Fruit fly (Drosophila melanogaster) whole organism, embryonic: Measurements from ENCODE around the gene sni.
A peak's percentile ranks its signal among the peaks of the same experiment; 100 is the strongest.

Experiments used
- ATbp ChIP-seq: fragments of 200-800 bp; sonication (Bioruptor generic); optimal IDR thresholded peaks from 2 replicates; lab custom pipeline; 2017; ENCODE audit warnings: missing biosample characterization, mild to moderate bottlenecking, missing genetic modification characterization, missing genetic modification reagents
- Bdp1 ChIP-seq: fragments of 200-800 bp; sonication (Bioruptor generic); optimal IDR thresholded peaks from 3 replicates; lab custom pipeline; 2016; ENCODE audit warnings: missing biosample characterization, missing genetic modification characterization
- CG11504 ChIP-seq: fragments of 200-800 bp; sonication (Bioruptor generic); optimal IDR thresholded peaks from 3 replicates; lab custom pipeline; 2019; ENCODE audit warnings: missing biosample characterization, mild to moderate bottlenecking, missing genetic modification characterization, moderate library complexity
- CG13424 ChIP-seq: fragments of 200-800 bp; sonication (Bioruptor generic); optimal IDR thresholded peaks from 2 replicates; lab custom pipeline; 2019; ENCODE audit warnings: missing biosample characterization, mild to moderate bottlenecking, missing genetic modification characterization, moderate library complexity
- CG13624 ChIP-seq: fragments of 200-800 bp; sonication (Bioruptor generic); optimal IDR thresholded peaks from 2 replicates; lab custom pipeline; 2016; ENCODE audit warnings: missing biosample characterization, missing genetic modification characterization
- CG14710 ChIP-seq: fragments of 200-800 bp; sonication (Bioruptor generic); optimal IDR thresholded peaks from 3 replicates; lab custom pipeline; 2019; ENCODE audit warnings: missing biosample characterization, mild to moderate bottlenecking, missing genetic modification characterization, moderate library complexity
- CG15269 ChIP-seq: fragments of 200-800 bp; sonication (Bioruptor generic); optimal IDR thresholded peaks from 2 replicates; lab custom pipeline; 2018; ENCODE audit warnings: missing biosample characterization, mild to moderate bottlenecking, missing genetic modification characterization, moderate library complexity
- CG17361 ChIP-seq: fragments of 200-800 bp; sonication (Bioruptor generic); IDR thresholded peaks from 3 replicates; pipeline ENCODE4 v1.3.6; 2022; ENCODE audit warnings: missing biosample characterization, missing genetic modification characterization
- CG17612 ChIP-seq: fragments of 200-800 bp; sonication (Bioruptor generic); IDR thresholded peaks from 2 replicates; pipeline ENCODE4 v1.3.6; 2022; ENCODE audit warnings: missing biosample characterization, missing genetic modification characterization
- CG2120 ChIP-seq: fragments of 200-800 bp; sonication (Bioruptor generic); optimal IDR thresholded peaks from 3 replicates; lab custom pipeline; 2016; ENCODE audit warnings: missing biosample characterization, missing genetic modification characterization
- CG2678 ChIP-seq: fragments of 200-800 bp; sonication (Bioruptor generic); optimal IDR thresholded peaks from 3 replicates; lab custom pipeline; 2019; ENCODE audit warnings: missing biosample characterization, mild to moderate bottlenecking, missing genetic modification characterization, moderate library complexity
- CG30403 ChIP-seq: fragments of 200-800 bp; sonication (Bioruptor generic); optimal IDR thresholded peaks from 3 replicates; lab custom pipeline; 2016; ENCODE audit warnings: missing biosample characterization, missing genetic modification characterization
- CG3847 ChIP-seq: fragments of 200-800 bp; sonication (Bioruptor generic); IDR thresholded peaks from 2 replicates; pipeline ENCODE4 v1.3.6; 2022; ENCODE audit warnings: missing biosample characterization, missing genetic modification characterization
- CG7271 ChIP-seq: fragments of 200-800 bp; sonication (Bioruptor generic); optimal IDR thresholded peaks from 2 replicates; lab custom pipeline; 2018; ENCODE audit warnings: missing biosample characterization, mild to moderate bottlenecking, missing genetic modification characterization, moderate library complexity
- CG7556 ChIP-seq: fragments of 200-800 bp; sonication (Bioruptor generic); optimal IDR thresholded peaks from 2 replicates; lab custom pipeline; 2017; ENCODE audit warnings: missing biosample characterization, mild to moderate bottlenecking, missing genetic modification characterization
- CG7745 ChIP-seq: fragments of 200-800 bp; sonication (Bioruptor generic); optimal IDR thresholded peaks from 2 replicates; lab custom pipeline; 2018; ENCODE audit warnings: missing biosample characterization, mild to moderate bottlenecking, missing genetic modification characterization, moderate library complexity
- CG9215 ChIP-seq: fragments of 200-800 bp; sonication (Bioruptor generic); IDR thresholded peaks from 2 replicates; pipeline ENCODE4 v1.3.6; 2022; ENCODE audit warnings: missing biosample characterization, missing genetic modification characterization
- CG9437 ChIP-seq: fragments of 200-800 bp; sonication (Bioruptor generic); optimal IDR thresholded peaks from 2 replicates; lab custom pipeline; 2018; ENCODE audit warnings: missing biosample characterization, mild to moderate bottlenecking, missing genetic modification characterization
- CG9932 ChIP-seq: fragments of 200-800 bp; sonication (Bioruptor generic); IDR thresholded peaks from 2 replicates; pipeline ENCODE4 v1.3.6; 2022; ENCODE audit warnings: missing biosample characterization, missing genetic modification characterization
- CTCF ChIP-seq: fragments of 200-800 bp; sonication (Bioruptor generic); optimal IDR thresholded peaks from 2 replicates; lab custom pipeline; 2017; ENCODE audit warnings: missing biosample characterization, mild to moderate bottlenecking, missing genetic modification characterization, moderate library complexity
- Chrac-16 ChIP-seq: fragments of 200-800 bp; sonication (Bioruptor generic); optimal IDR thresholded peaks from 3 replicates; lab custom pipeline; 2016; ENCODE audit warnings: missing biosample characterization, missing genetic modification characterization
- CoRest ChIP-seq: fragments of 200-800 bp; sonication (Bioruptor generic); optimal IDR thresholded peaks from 3 replicates; lab custom pipeline; 2018; ENCODE audit warnings: missing biosample characterization, mild to moderate bottlenecking, missing genetic modification characterization, moderate library complexity
- Ets65A ChIP-seq: fragments of 200-800 bp; sonication (Bioruptor generic); peaks from one replicate; lab custom pipeline; 2016; ENCODE audit warnings: missing biosample characterization, missing genetic modification characterization
- Ets97D ChIP-seq: fragments of 200-800 bp; sonication (Bioruptor generic); optimal IDR thresholded peaks from 3 replicates; lab custom pipeline; 2016; ENCODE audit warnings: missing biosample characterization, missing genetic modification characterization
- Fer3 ChIP-seq: fragments of 200-800 bp; sonication (Bioruptor generic); optimal IDR thresholded peaks from 2 replicates; lab custom pipeline; 2018; ENCODE audit warnings: missing biosample characterization, mild to moderate bottlenecking, missing genetic modification characterization, moderate library complexity
- HmgD ChIP-seq: fragments of 200-800 bp; sonication (Bioruptor generic); optimal IDR thresholded peaks from 3 replicates; lab custom pipeline; 2016; ENCODE audit warnings: missing biosample characterization, missing genetic modification characterization
- Hr51 ChIP-seq, 2 experiments: fragments of 200-800 bp; sonication (Bioruptor generic); optimal IDR thresholded peaks; 2 replicates in 1 of 2; 3 replicates in 1 of 2; lab custom pipeline; 2016 to 2018; ENCODE audit warnings: missing biosample characterization in 2 of 2, missing genetic modification characterization in 2 of 2, mild to moderate bottlenecking in 1 of 2, moderate library complexity in 1 of 2
- Lpt ChIP-seq: fragments of >200 bp; optimal IDR thresholded peaks from 2 replicates; lab custom pipeline; 2018; ENCODE audit warnings: missing biosample characterization, missing genetic modification characterization
- Myb ChIP-seq: fragments of 200-800 bp; sonication (Bioruptor generic); optimal IDR thresholded peaks from 2 replicates; lab custom pipeline; 2016; ENCODE audit warnings: missing biosample characterization, missing genetic modification characterization
- Nf-YA ChIP-seq: fragments of 200-800 bp; sonication (Bioruptor generic); IDR thresholded peaks from 2 replicates; pipeline ENCODE4 v1.3.6; 2022; ENCODE audit warnings: missing biosample characterization, missing genetic modification characterization
- Oaz ChIP-seq: fragments of 200-800 bp; sonication (Bioruptor generic); IDR thresholded peaks from 2 replicates; pipeline ENCODE4 v1.3.6; 2022; ENCODE audit warnings: missing biosample characterization, missing genetic modification characterization
- Oli ChIP-seq: fragments of 200-800 bp; sonication (Bioruptor generic); optimal IDR thresholded peaks from 2 replicates; lab custom pipeline; 2018; ENCODE audit warnings: missing biosample characterization, mild to moderate bottlenecking, missing genetic modification characterization, moderate library complexity
- Ptx1 ChIP-seq: fragments of 200-800 bp; sonication (Bioruptor generic); IDR thresholded peaks from 2 replicates; pipeline ENCODE4 v1.3.6; 2022; ENCODE audit warnings: missing biosample characterization, missing genetic modification characterization
- Sin3A ChIP-seq: fragments of >200 bp; optimal IDR thresholded peaks from 2 replicates; lab custom pipeline; 2018
- Trl ChIP-seq, 3 experiments: fragments of >200 bp in 2 of 3; fragments of 200-800 bp in 1 of 3; sonication (Bioruptor generic) in 1 of 3; optimal IDR thresholded peaks; 2 replicates in 1 of 3; 3 replicates in 2 of 3; lab custom pipeline; 2016 to 2017; ENCODE audit warnings: missing biosample characterization in 1 of 3, missing genetic modification characterization in 1 of 3
- Xbp1 ChIP-seq: fragments of 200-800 bp; sonication (Bioruptor generic); optimal IDR thresholded peaks from 3 replicates; lab custom pipeline; 2016; ENCODE audit warnings: missing biosample characterization, mild to moderate bottlenecking, missing genetic modification characterization
- YL-1 ChIP-seq: fragments of 200-800 bp; sonication (Bioruptor generic); optimal IDR thresholded peaks from 3 replicates; lab custom pipeline; 2017; ENCODE audit warnings: missing biosample characterization, mild to moderate bottlenecking, missing genetic modification characterization
- bigmax ChIP-seq: fragments of 200-800 bp; sonication (Bioruptor generic); optimal IDR thresholded peaks from 2 replicates; lab custom pipeline; 2018; ENCODE audit warnings: missing biosample characterization, mild to moderate bottlenecking, missing genetic modification characterization
- dan ChIP-seq: fragments of 200-800 bp; sonication (Bioruptor generic); IDR thresholded peaks from 2 replicates; pipeline ENCODE4 v1.3.6; 2022; ENCODE audit warnings: missing biosample characterization, missing genetic modification characterization
- dm ChIP-seq: fragments of 200-800 bp; sonication (Bioruptor generic); optimal IDR thresholded peaks from 3 replicates; lab custom pipeline; 2016; ENCODE audit warnings: missing biosample characterization, missing genetic modification characterization
- dmrt99B ChIP-seq: fragments of 200-800 bp; sonication (Bioruptor generic); optimal IDR thresholded peaks from 2 replicates; lab custom pipeline; 2018; ENCODE audit warnings: missing biosample characterization, mild to moderate bottlenecking, missing genetic modification characterization, moderate library complexity
- dysf ChIP-seq: fragments of 200-800 bp; sonication (Bioruptor generic); IDR thresholded peaks from 3 replicates; pipeline ENCODE4 v1.3.6; 2022; ENCODE audit warnings: missing biosample characterization, missing genetic modification characterization
- eyg ChIP-seq: fragments of 200-800 bp; sonication (Bioruptor generic); optimal IDR thresholded peaks from 3 replicates; lab custom pipeline; 2016; ENCODE audit warnings: missing biosample characterization, missing genetic modification characterization
- grau ChIP-seq: fragments of 200-800 bp; optimal IDR thresholded peaks from 3 replicates; lab custom pipeline; 2019; ENCODE audit warnings: missing biosample characterization, mild to moderate bottlenecking, missing genetic modification characterization, moderate library complexity
- ind ChIP-seq: fragments of 200-800 bp; sonication (Bioruptor generic); optimal IDR thresholded peaks from 3 replicates; lab custom pipeline; 2016; ENCODE audit warnings: missing biosample characterization, missing genetic modification characterization
- prd ChIP-seq, 3 experiments: fragments of >200 bp in 2 of 3; fragments of 200-800 bp in 1 of 3; sonication (Bioruptor generic) in 1 of 3; optimal IDR thresholded peaks in 2 of 3; IDR thresholded peaks in 1 of 3; 2 replicates in 2 of 3; 3 replicates in 1 of 3; pipeline versions ENCODE4 v1.3.6 to Lab custom; 2017 to 2022; ENCODE audit warnings: missing biosample characterization in 1 of 3, missing genetic modification characterization in 1 of 3
- sens-2 ChIP-seq: fragments of 200-800 bp; sonication (Bioruptor generic); IDR thresholded peaks from 2 replicates; pipeline ENCODE4 v1.3.6; 2022; ENCODE audit warnings: missing biosample characterization, missing genetic modification characterization
- seq ChIP-seq: fragments of 200-800 bp; sonication (Bioruptor generic); IDR thresholded peaks from 2 replicates; pipeline ENCODE4 v1.3.6; 2022; ENCODE audit warnings: missing biosample characterization, missing genetic modification characterization
- sisA ChIP-seq: fragments of 200-800 bp; sonication (Bioruptor generic); IDR thresholded peaks from 2 replicates; pipeline ENCODE4 v1.3.6; 2022; ENCODE audit warnings: missing biosample characterization, missing genetic modification characterization
- slbo ChIP-seq: fragments of 200-800 bp; sonication (Bioruptor generic); IDR thresholded peaks from 2 replicates; pipeline ENCODE4 v1.3.6; 2022; ENCODE audit warnings: missing biosample characterization, missing genetic modification characterization
- stwl ChIP-seq: fragments of 200-800 bp; sonication (Bioruptor generic); optimal IDR thresholded peaks from 3 replicates; lab custom pipeline; 2018; ENCODE audit warnings: missing biosample characterization, mild to moderate bottlenecking, missing genetic modification characterization, moderate library complexity
- tgo ChIP-seq: fragments of 200-800 bp; sonication (Bioruptor generic); IDR thresholded peaks from 3 replicates; pipeline ENCODE4 v1.3.6; 2022; ENCODE audit warnings: missing biosample characterization, missing genetic modification characterization

The sni gene

DNA sequence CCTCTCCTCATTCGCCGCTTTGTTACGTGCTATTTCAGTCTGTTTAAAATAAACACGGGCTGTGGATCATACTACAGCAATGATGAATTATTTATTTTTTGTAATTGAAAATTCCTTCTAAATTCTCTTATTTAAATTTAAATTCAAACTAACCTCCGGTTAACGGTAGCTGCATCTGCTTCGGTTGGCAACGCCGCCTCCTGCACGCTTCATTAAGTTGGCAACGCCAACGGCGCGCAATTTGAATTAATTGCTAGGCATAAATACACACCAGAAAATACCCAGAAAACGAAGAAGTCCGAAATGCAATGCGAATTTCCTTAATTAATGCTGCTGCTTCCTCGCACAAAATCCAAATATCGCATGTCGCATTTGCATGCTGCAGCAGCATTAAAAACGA lies 21.4 kb upstream of the sni start (continued):
- TF ChIP-seq dan: no peak
- no peak for TF ChIP-seq Nf-YA (GFP tag; lab: Robert Waterston, UW)
- no peak for TF ChIP-seq CG9215 (GFP tag; lab: Robert Waterston, UW)
- TF ChIP-seq tgo (GFP tag; lab: Robert Waterston, UW): no peak
- peak; percentile 59 for TF ChIP-seq CTCF (GFP tag; lab: Kevin White, UChicago)
- TF ChIP-seq sens-2: no peak
- peak; percentile 3 for TF ChIP-seq Ets97D (GFP tag; lab: Kevin White, UChicago)
- TF ChIP-seq ATbp (GFP tag; lab: Kevin White, UChicago): no peak
- TF ChIP-seq Chrac-16: no peak
- TF ChIP-seq Lpt: no peak
- no peak for TF ChIP-seq Trl (optimal IDR thresholded peaks at IDR 0.05; lab: Kevin White, UChicago)
- TF ChIP-seq Trl (GFP tag; optimal IDR thresholded peaks at IDR 0.05; lab: Kevin White, UChicago): no peak
- TF ChIP-seq seq (GFP tag; lab: Robert Waterston, UW): no peak
- TF ChIP-seq bigmax (GFP tag; lab: Kevin White, UChicago): peak; percentile 35
- TF ChIP-seq Sin3A: no peak
- TF ChIP-seq CG13624 (GFP tag; lab: Kevin White, UChicago): no peak
- TF ChIP-seq Ets65A (GFP tag; lab: Kevin White, UChicago): no peak
- TF ChIP-seq stwl (tag; lab: Kevin White, UChicago): no peak
- TF ChIP-seq Myb (GFP tag; lab: Kevin White, UChicago): peak; percentile 91
- no peak for TF ChIP-seq Fer3
- no peak for TF ChIP-seq CG14710 (tag; lab: Kevin White, UChicago)

DNA sequence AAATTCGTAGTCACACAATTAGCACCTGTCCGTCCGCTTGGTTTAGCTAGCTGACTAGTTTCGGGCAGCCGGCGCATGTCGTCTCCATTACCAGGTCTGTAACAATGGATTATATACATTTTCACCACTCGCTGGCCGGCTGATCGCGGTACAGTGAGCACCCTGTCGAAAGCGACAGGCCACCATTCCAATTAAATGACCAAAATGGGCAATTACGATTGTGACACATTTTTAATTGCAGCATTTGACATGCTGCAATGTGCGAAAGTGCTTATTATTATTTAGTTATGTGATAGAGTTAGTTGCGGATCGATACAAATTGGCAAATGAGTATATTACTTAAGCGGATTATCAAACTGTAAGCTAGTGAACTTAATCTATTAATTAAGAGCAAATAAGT lies 19.4 kb upstream of the sni start:
- peak in 1 of 2 experiments; percentile 30 for TF ChIP-seq Hr51 (GFP tag; optimal IDR thresholded peaks at IDR 0.05; lab: Kevin White, UChicago)
- no peak for TF ChIP-seq CG17612 (GFP tag; lab: Robert Waterston, UW)
- peak; percentile 21 for TF ChIP-seq CG30403 (GFP tag; lab: Kevin White, UChicago)
- peak; percentile 37; the same call in 1 of the 3 replicates for TF ChIP-seq dysf (GFP tag; lab: Robert Waterston, UW)
- TF ChIP-seq Xbp1 (GFP tag; lab: Kevin White, UChicago): peak; percentile 1
- TF ChIP-seq dmrt99B: peak; percentile 25
- peak; percentile 12 for TF ChIP-seq CG9437 (GFP tag; lab: Kevin White, UChicago)
- no peak for TF ChIP-seq CG7271 (tag; lab: Kevin White, UChicago)
- TF ChIP-seq CG2120 (GFP tag; lab: Kevin White, UChicago): peak; percentile 14
- TF ChIP-seq CG13424: peak; percentile 16
- peak; percentile 13 for TF ChIP-seq Oli
- peak; percentile 76 for TF ChIP-seq grau
- TF ChIP-seq Ptx1: peak; percentile 45
- TF ChIP-seq CG9932: peak; percentile 25; the same call in 1 of the 2 replicates
- TF ChIP-seq CoRest (tag; lab: Kevin White, UChicago): peak; percentile 29
- no peak for TF ChIP-seq eyg (GFP tag; lab: Kevin White, UChicago)
- peak; percentile 38 for TF ChIP-seq CG15269 (tag; lab: Kevin White, UChicago)
- TF ChIP-seq CG3847 (GFP tag; lab: Robert Waterston, UW): peak; percentile 10; the same call in 1 of the 2 replicates
- TF ChIP-seq dm: no peak
- no peak for TF ChIP-seq CG7745 (tag; lab: Kevin White, UChicago)
- TF ChIP-seq CG17361 (GFP tag; lab: Robert Waterston, UW): peak; percentile 42; the same call in 1 of the 3 replicates
- TF ChIP-seq ind (GFP tag; lab: Kevin White, UChicago): peak; percentile 34
- 0 out of 2 replicates have a peak, but pooled peaks have one; percentile 27 for TF ChIP-seq sisA (GFP tag; lab: Robert Waterston, UW)
- TF ChIP-seq prd (optimal IDR thresholded peaks at IDR 0.05; lab: Kevin White, UChicago): no peak
- peak; percentile 18; the same call in 1 of the 3 replicates for TF ChIP-seq prd (GFP tag; IDR thresholded peaks at IDR 0.05; lab: Robert Waterston, UW)
- no peak for TF ChIP-seq Bdp1 (GFP tag; lab: Kevin White, UChicago)
- TF ChIP-seq Oaz (GFP tag; lab: Robert Waterston, UW): 0 out of 2 replicates have a peak, but pooled peaks have one; percentile 7
- TF ChIP-seq HmgD (GFP tag; lab: Kevin White, UChicago): no peak
- peak; percentile 43 for TF ChIP-seq CG11504 (tag; lab: Kevin White, UChicago)
- no peak for TF ChIP-seq CG7556 (GFP tag; lab: Kevin White, UChicago)
- no peak for TF ChIP-seq YL-1 (GFP tag; lab: Kevin White, UChicago)
- peak; percentile 37 for TF ChIP-seq slbo (GFP tag; lab: Robert Waterston, UW)
- TF ChIP-seq CG2678 (tag; lab: Kevin White, UChicago): peak; percentile 44
